Worm (Caenorhabditis elegans) whole organism, young adult: Measurements from ENCODE around the gene clec-250.

Experiments
- B0261.1 ChIP-seq: sonication (generic microtip); optimal IDR thresholded peaks from 2 replicates; lab custom pipeline; 2016; ENCODE audit warnings: mild to moderate bottlenecking, missing genetic modification characterization, moderate library complexity, missing compliant biosample characterization
- D2030.7 ChIP-seq: fragments of 200-800 bp; sonication (Bioruptor generic); IDR thresholded peaks from 2 replicates; pipeline ENCODE4 v1.3.6; 2022; ENCODE audit warnings: missing genetic modification reagents, missing genetic modification characterization, missing compliant biosample characterization
- F23B12.7 ChIP-seq: sonication (generic microtip); optimal IDR thresholded peaks from 2 replicates; lab custom pipeline; 2017; ENCODE audit warnings: missing genetic modification characterization, mild to moderate bottlenecking, missing compliant biosample characterization, antibody characterized with exemption, moderate library complexity; ENCODE audit not compliant: insufficient read depth
- F33H1.4 ChIP-seq: fragments of 200-800 bp; sonication (Bioruptor generic); IDR thresholded peaks from 2 replicates; pipeline ENCODE4 v1.3.6; 2022; ENCODE audit warnings: missing genetic modification reagents, missing genetic modification characterization, missing compliant biosample characterization
- F37B4.10 ChIP-seq: fragments of 200-800 bp; sonication (Bioruptor generic); IDR thresholded peaks from 2 replicates; pipeline ENCODE4 v1.3.6; 2022; ENCODE audit warnings: missing genetic modification characterization, missing compliant biosample characterization
- Y53G8AR.9 ChIP-seq: fragments of 200-800 bp; sonication (Bioruptor generic); conservative IDR thresholded peaks from 2 replicates; pipeline ENCODE4 v1.3.6; 2022; ENCODE audit warnings: missing genetic modification reagents, missing genetic modification characterization, missing compliant biosample characterization
- Y56A3A.18 ChIP-seq: fragments of 200-800 bp; sonication (Bioruptor generic); IDR thresholded peaks from 2 replicates; pipeline ENCODE4 v1.3.6; 2022; ENCODE audit warnings: missing genetic modification reagents, missing genetic modification characterization, missing compliant biosample characterization
- aptf-2 ChIP-seq: fragments of 200-800 bp; sonication (Bioruptor generic); conservative IDR thresholded peaks from 2 replicates; pipeline ENCODE4 v1.3.6; 2022; ENCODE audit warnings: missing genetic modification reagents, missing genetic modification characterization, missing compliant biosample characterization
- attf-3 ChIP-seq: fragments of 200-800 bp; sonication (Bioruptor generic); conservative IDR thresholded peaks from 2 replicates; pipeline ENCODE4 v1.3.6; 2022; ENCODE audit warnings: missing genetic modification reagents, missing genetic modification characterization, missing compliant biosample characterization
- attf-5 ChIP-seq: fragments of 200-800 bp; sonication (Bioruptor generic); optimal IDR thresholded peaks from 2 replicates; lab custom pipeline; 2018; ENCODE audit warnings: mild to moderate bottlenecking, missing genetic modification characterization, missing compliant biosample characterization
- bed-2 ChIP-seq: fragments of 200-800 bp; sonication (Bioruptor generic); IDR thresholded peaks from 2 replicates; pipeline ENCODE4 v1.3.6; 2022; ENCODE audit warnings: missing genetic modification reagents, missing genetic modification characterization, missing compliant biosample characterization
- ceh-58 ChIP-seq: fragments of 200-800 bp; sonication (Bioruptor generic); IDR thresholded peaks from 2 replicates; pipeline ENCODE4 v1.3.6; 2022; ENCODE audit warnings: missing genetic modification characterization, missing compliant biosample characterization
- chd-7 ChIP-seq: sonication (generic microtip); optimal IDR thresholded peaks from 2 replicates; lab custom pipeline; 2016; ENCODE audit warnings: mild to moderate bottlenecking, missing genetic modification characterization, moderate library complexity, missing compliant biosample characterization
- dpff-1 ChIP-seq: sonication (generic microtip); optimal IDR thresholded peaks from 2 replicates; lab custom pipeline; 2017; ENCODE audit warnings: mild to moderate bottlenecking, missing genetic modification characterization, missing compliant biosample characterization
- dpl-1 ChIP-seq: fragments of 150-350 bp; optimal IDR thresholded peaks from 2 replicates; lab custom pipeline; 2014; ENCODE audit warnings: missing biosample characterization, missing genetic modification reagents, missing genetic modification characterization
- egrh-3 ChIP-seq: fragments of 200-800 bp; sonication (Bioruptor generic); IDR thresholded peaks from 2 replicates; pipeline ENCODE4 v1.3.6; 2022; ENCODE audit warnings: missing genetic modification reagents, missing genetic modification characterization, missing compliant biosample characterization
- hmg-20 ChIP-seq: fragments of 200-800 bp; sonication (Bioruptor generic); IDR thresholded peaks from 2 replicates; pipeline ENCODE4 v1.3.6; 2022; ENCODE audit warnings: missing genetic modification reagents, missing genetic modification characterization, missing compliant biosample characterization
- lsl-1 ChIP-seq: fragments of 200-800 bp; sonication (Bioruptor generic); optimal IDR thresholded peaks from 2 replicates; lab custom pipeline; 2018; ENCODE audit warnings: mild to moderate bottlenecking, missing genetic modification characterization, moderate library complexity, missing compliant biosample characterization
- nhr-120 ChIP-seq: fragments of 200-800 bp; sonication (Bioruptor generic); IDR thresholded peaks from 2 replicates; pipeline ENCODE4 v1.3.6; 2022; ENCODE audit warnings: missing genetic modification characterization, missing compliant biosample characterization
- nhr-179 ChIP-seq: sonication (generic microtip); optimal IDR thresholded peaks from 2 replicates; lab custom pipeline; 2016; ENCODE audit warnings: mild to moderate bottlenecking, missing genetic modification characterization, missing compliant biosample characterization
- nhr-27 ChIP-seq: fragments of 200-800 bp; sonication (Bioruptor generic); optimal IDR thresholded peaks from 2 replicates; lab custom pipeline; 2018; ENCODE audit warnings: mild to moderate bottlenecking, missing genetic modification characterization, moderate library complexity, missing compliant biosample characterization
- nhr-80 ChIP-seq: sonication (generic microtip); optimal IDR thresholded peaks from 2 replicates; lab custom pipeline; 2016; ENCODE audit warnings: missing genetic modification characterization, missing compliant biosample characterization
- snpc-3.4 ChIP-seq: sonication (generic microtip); optimal IDR thresholded peaks from 2 replicates; lab custom pipeline; 2017; ENCODE audit warnings: missing genetic modification characterization, mild to moderate bottlenecking, missing compliant biosample characterization, antibody characterized with exemption, moderate library complexity, missing genotype, missing genetic modification reagents
- snpc-4 ChIP-seq, 5 experiments: fragments of 150-350 bp in 1 of 5; sonication (generic microtip) in 4 of 5; optimal IDR thresholded peaks; 2 replicates each; lab custom pipeline; 2014 to 2018; ENCODE audit warnings: missing genetic modification characterization in 5 of 5, missing biosample characterization in 3 of 5, antibody characterized with exemption in 2 of 5, mild to moderate bottlenecking in 2 of 5, missing compliant biosample characterization in 2 of 5, missing genotype in 2 of 5, moderate library complexity in 2 of 5, missing genetic modification reagents in 1 of 5
- tlf-1 ChIP-seq: fragments of 200-800 bp; sonication (Bioruptor generic); optimal IDR thresholded peaks from 2 replicates; lab custom pipeline; 2018; ENCODE audit warnings: mild to moderate bottlenecking, missing genetic modification characterization, missing compliant biosample characterization
- unc-62 ChIP-seq: fragments of 150-350 bp; optimal IDR thresholded peaks from 2 replicates; lab custom pipeline; 2014; ENCODE audit warnings: missing biosample characterization, missing genetic modification reagents, missing genetic modification characterization
- zfh-2 ChIP-seq: fragments of 200-800 bp; sonication (Bioruptor generic); conservative IDR thresholded peaks from 2 replicates; pipeline ENCODE4 v1.3.6; 2022; ENCODE audit warnings: missing genetic modification reagents, missing genetic modification characterization, missing compliant biosample characterization
- ztf-18 ChIP-seq: sonication (generic microtip); optimal IDR thresholded peaks from 2 replicates; lab custom pipeline; 2016; ENCODE audit warnings: missing genotype, mild to moderate bottlenecking, missing genetic modification characterization, missing compliant biosample characterization
- ztf-22 ChIP-seq: fragments of 200-800 bp; sonication (Bioruptor generic); optimal IDR thresholded peaks from 2 replicates; lab custom pipeline; 2018; ENCODE audit warnings: mild to moderate bottlenecking, missing genetic modification characterization, moderate library complexity, missing compliant biosample characterization
- ztf-6 ChIP-seq: fragments of 200-800 bp; sonication (Bioruptor generic); IDR thresholded peaks from 2 replicates; pipeline ENCODE4 v1.3.6; 2022; ENCODE audit warnings: missing genetic modification reagents, missing genetic modification characterization, missing compliant biosample characterization

clec-250 gene

ce11 chrV:18705319-18706062 is 36.5 kb downstream of the clec-250 start (continued):
- no peak for TF ChIP-seq egrh-3 (GFP tag; lab: Robert Waterston, UW)
- TF ChIP-seq, all 124 proteins: peak for 8

ce11 chrV:18701306-18701705 is 40.7 kb downstream of the clec-250 start, which contains the start of gene Y69H2.9:
Gene Y69H2.9 (plus strand): TSS chrV:18701538.
- TF ChIP-seq attf-5 (GFP tag; lab: Kevin White, UChicago) (no peak), bed-2 (no peak), F37B4.10 (GFP tag; lab: Robert Waterston, UW) (no peak), dpff-1 (tag; lab: Kevin White, UChicago) (no peak), D2030.7 (GFP tag; lab: Robert Waterston, UW) (no peak), attf-3 (0 out of 2 replicates have a peak, but pooled peaks have one; percentile 22), ceh-58 (GFP tag; lab: Robert Waterston, UW) (no peak), ztf-22 (no peak), nhr-27 (tag; lab: Kevin White, UChicago) (no peak), Y53G8AR.9 (no peak), ztf-6 (GFP tag; lab: Robert Waterston, UW) (no peak), B0261.1 (tag; lab: Kevin White, UChicago) (no peak), nhr-80 (tag; lab: Kevin White, UChicago) (peak; percentile 78), unc-62 (GFP tag; lab: Kevin White, UChicago) (no peak), Y56A3A.18 (GFP tag; lab: Robert Waterston, UW) (no peak), chd-7 (no peak), hmg-20 (no peak)

- TF ChIP-seq nhr-120 (GFP tag; lab: Robert Waterston, UW) (0 out of 2 replicates have a peak, but pooled peaks have one; percentile 37), F33H1.4 (GFP tag; lab: Robert Waterston, UW) (no peak), zfh-2 (GFP tag; lab: Robert Waterston, UW) (peak; percentile 84)
Observed at ce11 chrV:18699326-18699725, 42.7 kb downstream of the clec-250 start, which contains the start of gene nhr-241. Gene nhr-241 (plus strand): TSS chrV:18699451.

- peak; percentile 71 for TF ChIP-seq zfh-2 (GFP tag; lab: Robert Waterston, UW)
- no peak for TF ChIP-seq tlf-1 (GFP tag; lab: Kevin White, UChicago)
Observed at ce11 chrV:18695469-18695868, 46.5 kb downstream of the clec-250 start.

- TF ChIP-seq snpc-4 (GFP tag; optimal IDR thresholded peaks at IDR 0.05; lab: Kevin White, UChicago), result no peak
- TF ChIP-seq snpc-4 (tag; optimal IDR thresholded peaks at IDR 0.05; lab: Kevin White, UChicago), result peak in 1 of 4 experiments; percentile 42
- TF ChIP-seq nhr-179, result no peak
- TF ChIP-seq snpc-3.4 (tag; lab: Kevin White, UChicago), result peak; percentile 38
- TF ChIP-seq F23B12.7 (tag; lab: Kevin White, UChicago), result no peak
- TF ChIP-seq aptf-2 (GFP tag; lab: Robert Waterston, UW), result peak; percentile 100
- TF ChIP-seq dpl-1 (GFP tag; lab: Kevin White, UChicago), result peak; percentile 7
- TF ChIP-seq lsl-1 (GFP tag; lab: Kevin White, UChicago), result peak; percentile 28
- TF ChIP-seq ztf-18 (tag; lab: Kevin White, UChicago), result peak; percentile 33
Observed at ce11 chrV:18689681-18690080, 52.3 kb downstream of the clec-250 start, which contains the start of the genes ubc-19 and Y69H2.7. Gene ubc-19 (minus strand): TSS chrV:18689762. Gene Y69H2.7 (plus strand): TSS chrV:18689989.
